Fruit fly (Drosophila melanogaster): ENCODE results near the gene NAAT1.

NAAT1 gene

dm6 chrX:5429778-5430576 lies 19.3 kb upstream of the NAAT1 start (continued):
- peak; percentile 84 for TF ChIP-seq HLH54F (GFP tag; optimal IDR thresholded peaks at IDR 0.05)
- TF ChIP-seq so (GFP tag; IDR thresholded peaks at IDR 0.05), result peak; percentile 79; the same call in 2 of the 3 replicates
- peak; percentile 54; the same call in 2 of the 3 replicates for TF ChIP-seq jigr1 (GFP tag; IDR thresholded peaks at IDR 0.05)
- TF ChIP-seq Meics (GFP tag; optimal IDR thresholded peaks at IDR 0.05), result peak; percentile 88
- TF ChIP-seq Ssrp (tag; optimal IDR thresholded peaks at IDR 0.05), result peak; percentile 66
- peak; percentile 56 for TF ChIP-seq disco-r (GFP tag; optimal IDR thresholded peaks at IDR 0.05)
- TF ChIP-seq vnd (GFP tag; IDR thresholded peaks at IDR 0.05; ENCODE audit: partially characterized antibody), result no peak
- TF ChIP-seq CG16779 (GFP tag; IDR thresholded peaks at IDR 0.05), result no peak; the same call in 1 of the 2 replicates
- TF ChIP-seq dm (GFP tag; optimal IDR thresholded peaks at IDR 0.05), result peak; percentile 27
- peak; percentile 84 for TF ChIP-seq Atf6 (GFP tag; IDR thresholded peaks at IDR 0.05)
- peak; percentile 75 for TF ChIP-seq CG7786 (GFP tag; optimal IDR thresholded peaks at IDR 0.05)
- peak; percentile 39 for TF ChIP-seq CG4854 (GFP tag; optimal IDR thresholded peaks at IDR 0.05)
- peak; percentile 92 for TF ChIP-seq Fer1 (GFP tag; optimal IDR thresholded peaks at IDR 0.05)
- peak; percentile 63 for TF ChIP-seq jumu (GFP tag; optimal IDR thresholded peaks at IDR 0.05)
- peak; percentile 80 for TF ChIP-seq org-1 (GFP tag; optimal IDR thresholded peaks at IDR 0.05)
- TF ChIP-seq Scr (GFP tag; IDR thresholded peaks at IDR 0.05; ENCODE audit: partially characterized antibody), result no peak
- TF ChIP-seq bab2 (GFP tag; optimal IDR thresholded peaks at IDR 0.05), result peak; percentile 76
- TF ChIP-seq Hand (GFP tag; optimal IDR thresholded peaks at IDR 0.05), result peak; percentile 78
- peak; percentile 44; the same call in 1 of the 2 replicates for TF ChIP-seq Gsc (GFP tag; IDR thresholded peaks at IDR 0.05)
- TF ChIP-seq CG13775 (GFP tag; optimal IDR thresholded peaks at IDR 0.05), result peak; percentile 76
- no peak for TF ChIP-seq ro (GFP tag; IDR thresholded peaks at IDR 0.05)
- peak; percentile 86 for TF ChIP-seq Adf1 (GFP tag; IDR thresholded peaks at IDR 0.05)
- peak; percentile 89 for TF ChIP-seq Ets65A (GFP tag)
- no peak for TF ChIP-seq gfzf (GFP tag; optimal IDR thresholded peaks at IDR 0.05)
- TF ChIP-seq CHES-1-like (GFP tag; optimal IDR thresholded peaks at IDR 0.05), result peak; percentile 85
- TF ChIP-seq fd96Cb (tag; optimal IDR thresholded peaks at IDR 0.05), result peak; percentile 61
- TF ChIP-seq CG31365 (tag; optimal IDR thresholded peaks at IDR 0.05), result peak; percentile 40
- no peak for TF ChIP-seq Sry-β (GFP tag; optimal IDR thresholded peaks at IDR 0.05)
- TF ChIP-seq ERR (GFP tag; optimal IDR thresholded peaks at IDR 0.05), result peak; percentile 43
- peak; percentile 60 for TF ChIP-seq CG17359 (tag; optimal IDR thresholded peaks at IDR 0.05)
- TF ChIP-seq CG11247 (GFP tag; IDR thresholded peaks at IDR 0.05), result peak; percentile 43; the same call in 1 of the 2 replicates
- TF ChIP-seq CG10959 (GFP tag; IDR thresholded peaks at IDR 0.05), result no peak
- peak; percentile 29 for TF ChIP-seq slp2 (GFP tag; optimal IDR thresholded peaks at IDR 0.05)
- TF ChIP-seq CG8388 (GFP tag; optimal IDR thresholded peaks at IDR 0.05), result peak; percentile 53
- peak; percentile 34 for TF ChIP-seq Sry-δ (GFP tag; optimal IDR thresholded peaks at IDR 0.05)
- TF ChIP-seq ewg (GFP tag; optimal IDR thresholded peaks at IDR 0.05), result peak; percentile 56
- peak; percentile 90 for TF ChIP-seq lab (GFP tag; optimal IDR thresholded peaks at IDR 0.05)
- peak; percentile 39 for TF ChIP-seq CG12219 (GFP tag; optimal IDR thresholded peaks at IDR 0.05)
- peak; percentile 27 for TF ChIP-seq kah (GFP tag; optimal IDR thresholded peaks at IDR 0.05)
- peak; percentile 32 for TF ChIP-seq salm (tag; optimal IDR thresholded peaks at IDR 0.05)
- TF ChIP-seq CG18599 (GFP tag; optimal IDR thresholded peaks at IDR 0.05), result peak; percentile 92
- peak; percentile 83 for TF ChIP-seq CG6689 (GFP tag; IDR thresholded peaks at IDR 0.05)
- no peak for TF ChIP-seq aop (GFP tag; IDR thresholded peaks at IDR 0.05)
- TF ChIP-seq MTF-1 (GFP tag; optimal IDR thresholded peaks at IDR 0.05; ENCODE audit: borderline replicate concordance), result no peak
- 0 out of 3 replicates have a peak, but pooled peaks have one; percentile 35 for TF ChIP-seq CG2889 (GFP tag; IDR thresholded peaks at IDR 0.05)
- peak; percentile 8 for TF ChIP-seq CG6254 (GFP tag; optimal IDR thresholded peaks at IDR 0.05)
- no peak for TF ChIP-seq tna (GFP tag; IDR thresholded peaks at IDR 0.05; ENCODE audit: partially characterized antibody)
- TF ChIP-seq Hr3 (GFP tag; optimal IDR thresholded peaks at IDR 0.05), result peak; percentile 64
- no peak for TF ChIP-seq cad (GFP tag; optimal IDR thresholded peaks at IDR 0.05)

Measured in whole organism, embryonic.